Fruit fly (Drosophila melanogaster): ENCODE data around the gene Rh6.

- TF ChIP-seq chn (GFP tag; optimal IDR thresholded peaks at IDR 0.05), result no peak
- TF ChIP-seq CG6813 (GFP tag; optimal IDR thresholded peaks at IDR 0.05), result no peak
- no peak for TF ChIP-seq Nf-YB (GFP tag; optimal IDR thresholded peaks at IDR 0.05)
- TF ChIP-seq pzg (GFP tag; optimal IDR thresholded peaks at IDR 0.05), result no peak
- TF ChIP-seq unpg (GFP tag; optimal IDR thresholded peaks at IDR 0.05), result no peak
- no peak for TF ChIP-seq CG6272 (GFP tag; IDR thresholded peaks at IDR 0.05)
- TF ChIP-seq CG8281 (tag; optimal IDR thresholded peaks at IDR 0.05), result no peak
- no peak for TF ChIP-seq CG10147 (GFP tag; optimal IDR thresholded peaks at IDR 0.05)
- no peak for TF ChIP-seq tll (GFP tag; optimal IDR thresholded peaks at IDR 0.05)
- TF ChIP-seq CG11093 (GFP tag; IDR thresholded peaks at IDR 0.05), result no peak
- TF ChIP-seq bsh (GFP tag; optimal IDR thresholded peaks at IDR 0.05), result no peak
- TF ChIP-seq twi (tag; optimal IDR thresholded peaks at IDR 0.05), result no peak
- TF ChIP-seq lilli (GFP tag; optimal IDR thresholded peaks at IDR 0.05), result no peak
Observed at dm6 chr3R:15433340-15433945, 49.5 kb upstream of the Rh6 start.
